Worm (Caenorhabditis elegans) whole organism, mixed stage, embryonic: Measurements from ENCODE around the gene C54E10.6.

ENCODE experiments used
- M03D4.4 ChIP-seq: sonication (generic microtip); optimal IDR thresholded peaks from 2 replicates; lab custom pipeline; 2017; ENCODE audit warnings: mild to moderate bottlenecking, missing genetic modification characterization, missing compliant biosample characterization
- bed-3 ChIP-seq: fragments of 200-800 bp; sonication (Bioruptor generic); optimal IDR thresholded peaks from 3 replicates; lab custom pipeline; 2018; ENCODE audit warnings: mild to moderate bottlenecking, missing genetic modification characterization, moderate library complexity, missing compliant biosample characterization
- blmp-1 ChIP-seq: fragments of 150-350 bp; optimal IDR thresholded peaks from 2 replicates; lab custom pipeline; 2014; ENCODE audit warnings: missing biosample characterization, missing genetic modification characterization
- ceh-39 ChIP-seq: fragments of 150-350 bp; optimal IDR thresholded peaks from 2 replicates; lab custom pipeline; 2014; ENCODE audit warnings: missing biosample characterization, missing genetic modification characterization
- ceh-43 ChIP-seq: fragments of 200-800 bp; sonication (Bioruptor generic); optimal IDR thresholded peaks from 2 replicates; lab custom pipeline; 2018; ENCODE audit warnings: mild to moderate bottlenecking, missing genetic modification characterization, moderate library complexity, missing compliant biosample characterization
- ceh-83 ChIP-seq: fragments of 200-800 bp; sonication (Bioruptor generic); optimal IDR thresholded peaks from 2 replicates; lab custom pipeline; 2018; ENCODE audit warnings: mild to moderate bottlenecking, missing genetic modification characterization, missing compliant biosample characterization
- ces-1 ChIP-seq: fragments of 150-350 bp; optimal IDR thresholded peaks from 2 replicates; lab custom pipeline; 2014; ENCODE audit warnings: missing biosample characterization, missing genetic modification reagents, missing genetic modification characterization
- cnd-1 ChIP-seq: fragments of 200-800 bp; sonication (Bioruptor generic); optimal IDR thresholded peaks from 2 replicates; lab custom pipeline; 2018; ENCODE audit warnings: mild to moderate bottlenecking, missing genetic modification characterization, missing compliant biosample characterization
- drap-1 ChIP-seq: fragments of 200-800 bp; sonication (Bioruptor generic); optimal IDR thresholded peaks from 3 replicates; lab custom pipeline; 2018; ENCODE audit warnings: mild to moderate bottlenecking, missing genetic modification characterization, missing compliant biosample characterization
- elt-1 ChIP-seq: sonication (generic microtip); optimal IDR thresholded peaks from 2 replicates; lab custom pipeline; 2017; ENCODE audit warnings: missing genetic modification characterization, mild to moderate bottlenecking, missing compliant biosample characterization, antibody characterized with exemption, moderate library complexity, borderline replicate concordance; ENCODE audit not compliant: insufficient read depth
- elt-3 ChIP-seq: fragments of 150-350 bp; optimal IDR thresholded peaks from 2 replicates; lab custom pipeline; 2014; ENCODE audit warnings: missing biosample characterization, missing genetic modification characterization
- flh-1 ChIP-seq: fragments of 200-800 bp; sonication (Bioruptor generic); optimal IDR thresholded peaks from 2 replicates; lab custom pipeline; 2018; ENCODE audit warnings: mild to moderate bottlenecking, missing genetic modification characterization, moderate library complexity, missing compliant biosample characterization
- ham-2 ChIP-seq: fragments of 200-800 bp; sonication (Bioruptor generic); optimal IDR thresholded peaks from 2 replicates; lab custom pipeline; 2018; ENCODE audit warnings: mild to moderate bottlenecking, missing genetic modification characterization, missing compliant biosample characterization
- hlh-1 ChIP-seq: fragments of 150-350 bp; optimal IDR thresholded peaks from 2 replicates; lab custom pipeline; 2014; ENCODE audit warnings: missing biosample characterization, missing genetic modification reagents, missing genetic modification characterization
- lin-13 ChIP-seq: fragments of 150-350 bp; optimal IDR thresholded peaks from 2 replicates; lab custom pipeline; 2014; ENCODE audit warnings: missing biosample characterization, missing genetic modification characterization
- lin-32 ChIP-seq: fragments of 200-800 bp; sonication (Bioruptor generic); optimal IDR thresholded peaks from 2 replicates; lab custom pipeline; 2018; ENCODE audit warnings: mild to moderate bottlenecking, missing genetic modification characterization, missing compliant biosample characterization
- lsy-2 ChIP-seq: fragments of 150-350 bp; optimal IDR thresholded peaks from 2 replicates; lab custom pipeline; 2014; ENCODE audit warnings: missing biosample characterization, missing genetic modification characterization
- mab-5 ChIP-seq: fragments of 150-350 bp; optimal IDR thresholded peaks from 2 replicates; lab custom pipeline; 2014; ENCODE audit warnings: missing biosample characterization, missing genetic modification characterization
- mls-2 ChIP-seq: sonication (generic microtip); optimal IDR thresholded peaks from 2 replicates; lab custom pipeline; 2016; ENCODE audit warnings: mild to moderate bottlenecking, missing genetic modification characterization, moderate library complexity, missing compliant biosample characterization
- nhr-12 ChIP-seq: fragments of 150-350 bp; optimal IDR thresholded peaks from 2 replicates; lab custom pipeline; 2014; ENCODE audit warnings: missing biosample characterization, missing genetic modification characterization
- nhr-2 ChIP-seq: fragments of 150-350 bp; optimal IDR thresholded peaks from 2 replicates; lab custom pipeline; 2014; ENCODE audit warnings: missing biosample characterization, missing genetic modification characterization
- nhr-28 ChIP-seq: fragments of 150-350 bp; optimal IDR thresholded peaks from 2 replicates; lab custom pipeline; 2014; ENCODE audit warnings: missing biosample characterization, missing genetic modification characterization
- nhr-76 ChIP-seq: sonication (generic microtip); optimal IDR thresholded peaks from 2 replicates; lab custom pipeline; 2017; ENCODE audit warnings: missing biosample characterization, missing genetic modification characterization
- pha-4 ChIP-seq: fragments of 150-350 bp; optimal IDR thresholded peaks from 2 replicates; lab custom pipeline; 2018; ENCODE audit warnings: missing biosample characterization, missing genetic modification reagents, missing genetic modification characterization
- sem-2 ChIP-seq: fragments of 200-800 bp; sonication (Bioruptor generic); optimal IDR thresholded peaks from 2 replicates; lab custom pipeline; 2018; ENCODE audit warnings: mild to moderate bottlenecking, missing genetic modification characterization, missing compliant biosample characterization
- snpc-4 ChIP-seq: fragments of 150-350 bp; optimal IDR thresholded peaks from 2 replicates; lab custom pipeline; 2014; ENCODE audit warnings: missing biosample characterization, missing genetic modification characterization
- sptf-1 ChIP-seq: sonication (generic microtip); optimal IDR thresholded peaks from 2 replicates; lab custom pipeline; 2017; ENCODE audit warnings: mild to moderate bottlenecking, missing genetic modification characterization, moderate library complexity, missing compliant biosample characterization
- tbx-8 ChIP-seq: fragments of 200-800 bp; sonication (Bioruptor generic); optimal IDR thresholded peaks from 2 replicates; lab custom pipeline; 2018; ENCODE audit warnings: mild to moderate bottlenecking, missing genetic modification characterization, moderate library complexity, missing compliant biosample characterization
- unc-120 ChIP-seq: sonication (generic microtip); optimal IDR thresholded peaks from 2 replicates; lab custom pipeline; 2017; ENCODE audit warnings: missing genetic modification characterization, missing compliant biosample characterization; ENCODE audit not compliant: poor library complexity, severe bottlenecking
- unc-39 ChIP-seq: fragments of 150-350 bp; optimal IDR thresholded peaks from 2 replicates; lab custom pipeline; 2014; ENCODE audit warnings: missing biosample characterization, missing genetic modification characterization
- unc-62 ChIP-seq: fragments of 150-350 bp; optimal IDR thresholded peaks from 2 replicates; lab custom pipeline; 2014; ENCODE audit warnings: missing biosample characterization, missing genetic modification reagents, missing genetic modification characterization
- zip-8 ChIP-seq: fragments of 150-350 bp; optimal IDR thresholded peaks from 2 replicates; lab custom pipeline; 2014; ENCODE audit warnings: missing biosample characterization, missing genetic modification characterization
- ztf-11 ChIP-seq: fragments of 150-350 bp; optimal IDR thresholded peaks from 2 replicates; lab custom pipeline; 2014; ENCODE audit warnings: missing biosample characterization, missing genetic modification characterization

C54E10.6 gene

ce11 chrV:18802077-18802476, 6.5 kb downstream of the C54E10.6 start, which contains the start of gene C54E10.11:
Gene C54E10.11 (minus strand): TSS chrV:18802177.
- TF ChIP-seq zip-8 (tag; lab: Kevin White, UChicago) (no peak), lin-13 (tag; lab: Kevin White, UChicago) (no peak), sptf-1 (tag; lab: Kevin White, UChicago) (no peak), mab-5 (tag; lab: Kevin White, UChicago) (no peak), ceh-83 (GFP tag; lab: Kevin White, UChicago) (no peak), nhr-28 (tag; lab: Kevin White, UChicago) (no peak), nhr-2 (tag; lab: Kevin White, UChicago) (no peak), drap-1 (no peak), sem-2 (GFP tag; lab: Kevin White, UChicago) (no peak), ces-1 (GFP tag; lab: Kevin White, UChicago) (no peak), flh-1 (no peak), elt-1 (tag; lab: Kevin White, UChicago) (no peak), tbx-8 (GFP tag; lab: Kevin White, UChicago) (no peak)

ce11 chrV:18800811-18801210, 7.7 kb downstream of the C54E10.6 start, which contains the start of gene nhr-170:
Gene nhr-170 (minus strand): TSS chrV:18800826.
- TF ChIP-seq nhr-76 (tag; lab: Kevin White, UChicago) (no peak), drap-1 (no peak), nhr-28 (tag; lab: Kevin White, UChicago) (no peak), lin-32 (GFP tag; lab: Kevin White, UChicago) (no peak), ceh-43 (GFP tag; lab: Kevin White, UChicago) (no peak), mls-2 (tag; lab: Kevin White, UChicago) (no peak), ces-1 (GFP tag; lab: Kevin White, UChicago) (no peak)

ce11 chrV:18790658-18791057, 17.9 kb downstream of the C54E10.6 start, which contains the start of gene nhr-231:
Gene nhr-231 (plus strand): TSS chrV:18790958.
- no peak for TF ChIP-seq nhr-12 (tag; lab: Kevin White, UChicago)
- TF ChIP-seq elt-1 (tag; lab: Kevin White, UChicago): no peak
- TF ChIP-seq lin-32 (GFP tag; lab: Kevin White, UChicago): no peak
- TF ChIP-seq M03D4.4 (tag; lab: Kevin White, UChicago): no peak
- no peak for TF ChIP-seq mab-5 (tag; lab: Kevin White, UChicago)

- no peak for TF ChIP-seq unc-62 (GFP tag; lab: Kevin White, UChicago)
- no peak for TF ChIP-seq unc-120 (tag; lab: Kevin White, UChicago)
- TF ChIP-seq sptf-1 (tag; lab: Kevin White, UChicago): no peak
- TF ChIP-seq pha-4 (tag; lab: Kevin White, UChicago): no peak
- no peak for TF ChIP-seq lsy-2 (tag; lab: Kevin White, UChicago)
- no peak for TF ChIP-seq ztf-11 (tag; lab: Kevin White, UChicago)
- no peak for TF ChIP-seq hlh-1 (tag; lab: Kevin White, UChicago)
- no peak for TF ChIP-seq ceh-39
- no peak for TF ChIP-seq blmp-1 (tag; lab: Kevin White, UChicago)
- no peak for TF ChIP-seq zip-8 (tag; lab: Kevin White, UChicago)
- TF ChIP-seq bed-3 (GFP tag; lab: Kevin White, UChicago): no peak
- no peak for TF ChIP-seq cnd-1 (tag; lab: Kevin White, UChicago)
- no peak for TF ChIP-seq flh-1
Observed at ce11 chrV:18787417-18787918, 21.1 kb downstream of the C54E10.6 start, which contains the start of gene Y17D7B.2. Gene Y17D7B.2 (plus strand): TSS chrV:18787739.

- TF ChIP-seq ceh-43 (GFP tag; lab: Kevin White, UChicago) (no peak), drap-1 (no peak), snpc-4 (tag; lab: Kevin White, UChicago) (no peak), lin-13 (tag; lab: Kevin White, UChicago) (no peak), M03D4.4 (tag; lab: Kevin White, UChicago) (no peak), sptf-1 (tag; lab: Kevin White, UChicago) (no peak), mls-2 (tag; lab: Kevin White, UChicago) (no peak), unc-62 (GFP tag; lab: Kevin White, UChicago) (no peak), ham-2 (GFP tag; lab: Kevin White, UChicago) (no peak), unc-39 (tag; lab: Kevin White, UChicago) (no peak), nhr-2 (tag; lab: Kevin White, UChicago) (no peak), elt-3 (tag; lab: Kevin White, UChicago) (no peak), flh-1 (no peak), unc-120 (tag; lab: Kevin White, UChicago) (no peak), lin-32 (GFP tag; lab: Kevin White, UChicago) (no peak), ztf-11 (tag; lab: Kevin White, UChicago) (no peak), pha-4 (tag; lab: Kevin White, UChicago) (no peak), blmp-1 (tag; lab: Kevin White, UChicago) (no peak), cnd-1 (tag; lab: Kevin White, UChicago) (no peak)
- TF ChIP-seq, all 35 proteins: peak for 0
Observed at ce11 chrV:18786694-18787093, 21.8 kb downstream of the C54E10.6 start, which contains the start of gene Y17D7B.3. Gene Y17D7B.3 (minus strand): TSS chrV:18786794.
